Worm (Caenorhabditis elegans): ENCODE measurements around the gene T28B11.1.

DNA sequence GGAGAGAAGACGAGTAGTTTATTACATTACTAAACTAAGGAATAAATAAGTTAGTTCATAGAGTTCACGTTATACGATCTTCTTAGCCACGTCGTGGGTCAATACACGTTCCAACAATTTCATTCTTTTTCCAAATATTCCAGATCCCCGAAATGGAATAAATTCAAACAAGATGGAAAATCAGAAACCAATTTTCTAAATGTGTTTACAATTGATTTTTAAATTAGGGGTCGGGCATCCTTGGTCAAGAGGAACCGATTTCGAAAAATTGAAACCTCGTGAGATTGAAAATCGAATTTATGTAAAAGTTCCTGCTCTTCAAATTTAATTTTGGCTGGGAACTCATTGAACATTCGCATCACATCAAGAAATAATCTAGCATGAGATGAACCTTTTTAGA lies 47.5 kb downstream of the T28B11.1 start:
- TF ChIP-seq tbx-37 (GFP tag; conservative IDR thresholded peaks at IDR 0.05) = no peak
- no peak for TF ChIP-seq sea-1 (GFP tag; conservative IDR thresholded peaks at IDR 0.05)
- TF ChIP-seq ceh-13 (GFP tag; optimal IDR thresholded peaks at IDR 0.05) = no peak
- no peak for TF ChIP-seq B0310.2 (tag; optimal IDR thresholded peaks at IDR 0.05)
- TF ChIP-seq ama-1 (optimal IDR thresholded peaks at IDR 0.05) = no peak
- no peak for TF ChIP-seq hmbx-1 (tag; optimal IDR thresholded peaks at IDR 0.05)
- no peak for TF ChIP-seq flt-1 (GFP tag; IDR thresholded peaks at IDR 0.05)
- no peak for TF ChIP-seq tbx-11 (GFP tag; IDR thresholded peaks at IDR 0.05)
- TF ChIP-seq hmg-4 (GFP tag; optimal IDR thresholded peaks at IDR 0.05) = no peak
- TF ChIP-seq pes-1 (GFP tag; IDR thresholded peaks at IDR 0.05) = no peak
